Fruit fly (Drosophila melanogaster): ENCODE measurements around the gene Vps36.

Vps36 gene

DNA sequence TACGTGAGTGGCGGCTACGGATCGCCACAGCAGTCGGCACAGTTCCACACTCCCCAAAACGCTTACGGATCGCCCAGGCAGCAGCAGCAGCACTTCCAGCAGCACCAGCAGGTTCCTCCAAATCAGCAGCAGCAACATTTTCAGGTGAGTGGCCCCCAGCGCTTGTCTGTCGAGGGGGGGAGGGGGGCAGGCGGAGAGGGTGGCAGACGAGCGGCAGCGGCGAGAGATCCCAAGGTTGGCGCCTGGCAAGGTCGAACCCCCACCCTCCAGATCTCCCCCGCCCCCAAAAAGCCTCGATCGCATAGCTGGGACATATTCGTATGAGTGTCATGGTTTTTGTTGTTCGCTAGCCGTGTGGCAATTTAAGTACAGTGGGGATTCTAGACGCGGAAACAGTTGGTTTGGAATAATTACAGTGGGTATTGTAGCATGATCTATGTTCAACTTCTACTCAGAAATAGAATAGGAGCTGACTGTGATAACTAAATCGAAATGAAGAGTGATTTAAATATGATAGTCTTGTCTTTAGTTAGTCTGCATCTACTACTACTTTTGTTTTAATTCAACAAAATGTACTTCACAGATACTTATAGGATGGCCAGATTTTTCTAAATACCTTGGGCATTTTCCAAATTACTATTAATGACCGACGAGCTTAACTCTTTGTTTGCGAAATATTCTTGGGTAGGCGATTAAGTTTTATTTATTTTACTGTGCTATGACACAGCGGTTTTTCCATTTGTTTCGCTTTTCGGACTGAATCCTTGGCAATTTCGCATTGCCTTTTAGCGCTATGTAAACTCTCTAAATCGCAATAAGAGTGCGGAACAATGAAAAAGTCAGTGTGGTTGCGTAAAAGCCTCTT, 34.3 kb downstream of the Vps36 start (continued):
- TF ChIP-seq CG34224 (GFP tag; IDR thresholded peaks at IDR 0.05; ENCODE audit: partially characterized antibody): no peak
- no peak for TF ChIP-seq CG8089 (GFP tag; optimal IDR thresholded peaks at IDR 0.05)
- no peak for TF ChIP-seq lola (GFP tag; optimal IDR thresholded peaks at IDR 0.05)
- no peak for TF ChIP-seq vfl (GFP tag; optimal IDR thresholded peaks at IDR 0.05)
- TF ChIP-seq CG3163 (GFP tag; optimal IDR thresholded peaks at IDR 0.05): no peak
- no peak for TF ChIP-seq CG13894 (tag; optimal IDR thresholded peaks at IDR 0.05)
- 0 out of 2 replicates have a peak, but pooled peaks have one; percentile 12 for TF ChIP-seq Xrp1 (GFP tag; IDR thresholded peaks at IDR 0.05)
- no peak for TF ChIP-seq CG12299 (tag; optimal IDR thresholded peaks at IDR 0.05)
- no peak for TF ChIP-seq CG13123 (GFP tag; optimal IDR thresholded peaks at IDR 0.05)
- TF ChIP-seq sug (tag; optimal IDR thresholded peaks at IDR 0.05): no peak
- TF ChIP-seq CG32767 (GFP tag; IDR thresholded peaks at IDR 0.05): no peak
- no peak for TF ChIP-seq CG2875 (GFP tag; optimal IDR thresholded peaks at IDR 0.05)
- TF ChIP-seq Ada2b (GFP tag; IDR thresholded peaks at IDR 0.05): 0 out of 2 replicates have a peak, but pooled peaks have one; percentile 15
- TF ChIP-seq CG17359 (tag; optimal IDR thresholded peaks at IDR 0.05): no peak
- no peak for TF ChIP-seq Dll (GFP tag; IDR thresholded peaks at IDR 0.05; ENCODE audit: partially characterized antibody)
- TF ChIP-seq Ets97D (GFP tag; optimal IDR thresholded peaks at IDR 0.05): no peak
- no peak for TF ChIP-seq CG2712 (tag; optimal IDR thresholded peaks at IDR 0.05)
- no peak for TF ChIP-seq CG43689 (GFP tag; IDR thresholded peaks at IDR 0.05)
- no peak for TF ChIP-seq CG4404 (GFP tag; IDR thresholded peaks at IDR 0.05)
- no peak for TF ChIP-seq CG30020 (tag; optimal IDR thresholded peaks at IDR 0.05)
- no peak for TF ChIP-seq otp (GFP tag; IDR thresholded peaks at IDR 0.05)
- TF ChIP-seq CG2120 (GFP tag; optimal IDR thresholded peaks at IDR 0.05): peak; percentile 60
- no peak for TF ChIP-seq ranshi (GFP tag; IDR thresholded peaks at IDR 0.05)
- TF ChIP-seq BtbVII (GFP tag; optimal IDR thresholded peaks at IDR 0.05): peak; percentile 11
- no peak for TF ChIP-seq CG15011 (GFP tag; optimal IDR thresholded peaks at IDR 0.05)
- TF ChIP-seq Deaf1 (tag; optimal IDR thresholded peaks at IDR 0.05): no peak
- TF ChIP-seq Hmr (GFP tag; optimal IDR thresholded peaks at IDR 0.05): peak; percentile 32
- TF ChIP-seq corto (GFP tag; optimal IDR thresholded peaks at IDR 0.05): no peak
- no peak for TF ChIP-seq MTF-1 (GFP tag; optimal IDR thresholded peaks at IDR 0.05; ENCODE audit: borderline replicate concordance)
- no peak for TF ChIP-seq kah (GFP tag; optimal IDR thresholded peaks at IDR 0.05)
- TF ChIP-seq emc (GFP tag; optimal IDR thresholded peaks at IDR 0.05): no peak
- TF ChIP-seq gce (GFP tag; IDR thresholded peaks at IDR 0.05): no peak
- TF ChIP-seq Atf6 (GFP tag; IDR thresholded peaks at IDR 0.05): no peak
- no peak for TF ChIP-seq croc (GFP tag; conservative IDR thresholded peaks at IDR 0.05)
- TF ChIP-seq Sry-δ (GFP tag; optimal IDR thresholded peaks at IDR 0.05): no peak
- TF ChIP-seq CG11504 (tag; optimal IDR thresholded peaks at IDR 0.05): peak; percentile 43
- no peak for TF ChIP-seq trem (tag; optimal IDR thresholded peaks at IDR 0.05)
- no peak for TF ChIP-seq CG17568 (GFP tag; optimal IDR thresholded peaks at IDR 0.05)
- no peak for TF ChIP-seq Ets65A (GFP tag)
- no peak for TF ChIP-seq Nf-YC (tag; optimal IDR thresholded peaks at IDR 0.05)
- TF ChIP-seq wdn (GFP tag; IDR thresholded peaks at IDR 0.05): 0 out of 2 replicates have a peak, but pooled peaks have one; percentile 9
- no peak for TF ChIP-seq ken (GFP tag; IDR thresholded peaks at IDR 0.05)
- no peak for TF ChIP-seq CG11560 (tag; IDR thresholded peaks at IDR 0.05)
- TF ChIP-seq CG7987 (GFP tag; optimal IDR thresholded peaks at IDR 0.05): no peak
- TF ChIP-seq Atf3 (GFP tag; optimal IDR thresholded peaks at IDR 0.05): no peak
- no peak for TF ChIP-seq da (GFP tag; optimal IDR thresholded peaks at IDR 0.05)
- no peak for TF ChIP-seq gt (GFP tag; IDR thresholded peaks at IDR 0.05)
- no peak for TF ChIP-seq ro (GFP tag; IDR thresholded peaks at IDR 0.05)
- no peak for TF ChIP-seq CG10321 (GFP tag; IDR thresholded peaks at IDR 0.05)
- no peak for TF ChIP-seq hth (optimal IDR thresholded peaks at IDR 0.05)

Data from whole organism, embryonic.